Fruit fly (Drosophila melanogaster) Kc167 (cell line): Measurements from ENCODE around the gene Trax.

ENCODE experiments used
- Myc ChIP-seq: fragments of >200 bp; optimal IDR thresholded peaks from 2 replicates; lab custom pipeline; 2017; ENCODE audit warnings: missing external identifiers
- Sin3A ChIP-seq: fragments of >200 bp; optimal IDR thresholded peaks from 2 replicates; lab custom pipeline; 2018; ENCODE audit warnings: missing external identifiers
- psq ChIP-seq: fragments of >200 bp; optimal IDR thresholded peaks from 2 replicates; lab custom pipeline; 2017; ENCODE audit warnings: missing external identifiers
- ttk ChIP-seq: sonication (Bioruptor generic); optimal IDR thresholded peaks from 2 replicates; lab custom pipeline; 2017; ENCODE audit warnings: missing external identifiers

- no peak for TF ChIP-seq Sin3A (lab: Kevin White, UChicago)
- TF ChIP-seq Myc (lab: Kevin White, UChicago): no peak
- TF ChIP-seq ttk: no peak
- TF ChIP-seq psq (lab: Kevin White, UChicago): no peak
Measured at dm6 chr3R:15354019-15354418, 7.5 kb upstream of the Trax start.
